Worm (Caenorhabditis elegans) whole organism, late embryonic: ENCODE data around the gene nlp-71.

Experiments used
- C08G9.2 ChIP-seq: sonication (generic microtip); optimal IDR thresholded peaks from 2 replicates; lab custom pipeline; 2016; ENCODE audit warnings: mild to moderate bottlenecking, missing genetic modification characterization, moderate library complexity, missing compliant biosample characterization
- F13H6.1 ChIP-seq: sonication (generic microtip); optimal IDR thresholded peaks from 2 replicates; lab custom pipeline; 2016; ENCODE audit warnings: missing genetic modification characterization, missing compliant biosample characterization
- K02D7.2 ChIP-seq: sonication (generic microtip); optimal IDR thresholded peaks from 2 replicates; lab custom pipeline; 2017; ENCODE audit warnings: mild to moderate bottlenecking, missing genetic modification characterization, missing compliant biosample characterization
- T23F11.4 ChIP-seq: fragments of 200-800 bp; sonication (Bioruptor generic); optimal IDR thresholded peaks from 2 replicates; lab custom pipeline; 2018; ENCODE audit warnings: mild to moderate bottlenecking, missing genetic modification characterization, missing compliant biosample characterization
- Y22D7AL.16 ChIP-seq: sonication (generic microtip); optimal IDR thresholded peaks from 2 replicates; lab custom pipeline; 2016; ENCODE audit warnings: missing genetic modification characterization, missing compliant biosample characterization
- ceh-2 ChIP-seq: sonication (generic microtip); optimal IDR thresholded peaks from 2 replicates; lab custom pipeline; 2016; ENCODE audit warnings: missing genotype, missing genetic modification characterization, missing compliant biosample characterization
- ceh-30 ChIP-seq: fragments of 150-350 bp; optimal IDR thresholded peaks from 2 replicates; lab custom pipeline; 2014; ENCODE audit warnings: missing biosample characterization, missing genetic modification characterization
- ceh-34 ChIP-seq: sonication (generic microtip); optimal IDR thresholded peaks from 2 replicates; lab custom pipeline; 2016; ENCODE audit warnings: mild to moderate bottlenecking, missing genetic modification characterization, missing compliant biosample characterization
- ceh-45 ChIP-seq: fragments of 200-800 bp; sonication (Bioruptor generic); IDR thresholded peaks from 2 replicates; pipeline ENCODE4 v1.3.6; 2022; ENCODE audit warnings: missing genetic modification reagents, missing genetic modification characterization, missing compliant biosample characterization
- dve-1 ChIP-seq: sonication (generic microtip); optimal IDR thresholded peaks from 2 replicates; lab custom pipeline; 2017; ENCODE audit warnings: antibody characterized with exemption, mild to moderate bottlenecking, missing genetic modification characterization, missing compliant biosample characterization
- eyg-1 ChIP-seq: sonication (generic microtip); optimal IDR thresholded peaks from 2 replicates; lab custom pipeline; 2016; ENCODE audit warnings: missing genotype, missing genetic modification characterization, missing compliant biosample characterization
- fkh-10 ChIP-seq: fragments of 150-350 bp; optimal IDR thresholded peaks from 2 replicates; lab custom pipeline; 2014; ENCODE audit warnings: missing biosample characterization, missing genetic modification reagents, missing genetic modification characterization
- hlh-13 ChIP-seq: fragments of 200-800 bp; sonication (Bioruptor generic); optimal IDR thresholded peaks from 2 replicates; lab custom pipeline; 2018; ENCODE audit warnings: mild to moderate bottlenecking, missing genetic modification characterization, missing compliant biosample characterization
- lin-11 ChIP-seq: fragments of 200-800 bp; sonication (Bioruptor generic); optimal IDR thresholded peaks from 2 replicates; lab custom pipeline; 2018; ENCODE audit warnings: mild to moderate bottlenecking, missing genetic modification characterization, missing compliant biosample characterization
- nhr-232 ChIP-seq: sonication (generic microtip); optimal IDR thresholded peaks from 2 replicates; lab custom pipeline; 2016; ENCODE audit warnings: missing genetic modification characterization, missing compliant biosample characterization
- npax-4 ChIP-seq: sonication (generic microtip); optimal IDR thresholded peaks from 2 replicates; lab custom pipeline; 2016; ENCODE audit warnings: missing genetic modification characterization, missing compliant biosample characterization
- pag-3 ChIP-seq: sonication (generic microtip); optimal IDR thresholded peaks from 2 replicates; lab custom pipeline; 2016; ENCODE audit warnings: missing compliant biosample characterization, missing genetic modification characterization, borderline replicate concordance
- pax-1 ChIP-seq: fragments of 150-350 bp; optimal IDR thresholded peaks from 2 replicates; lab custom pipeline; 2014; ENCODE audit warnings: missing biosample characterization, missing genetic modification characterization
- pha-2 ChIP-seq: sonication (generic microtip); optimal IDR thresholded peaks from 2 replicates; lab custom pipeline; 2017; ENCODE audit warnings: mild to moderate bottlenecking, missing genetic modification characterization, missing compliant biosample characterization
- pqm-1 ChIP-seq: sonication (generic microtip); optimal IDR thresholded peaks from 2 replicates; lab custom pipeline; 2016; ENCODE audit warnings: missing genetic modification characterization, missing compliant biosample characterization
- ref-2 ChIP-seq: sonication (generic microtip); optimal IDR thresholded peaks from 2 replicates; lab custom pipeline; 2016; ENCODE audit warnings: missing genetic modification characterization, missing compliant biosample characterization
- rnt-1 ChIP-seq: sonication (generic microtip); optimal IDR thresholded peaks from 2 replicates; lab custom pipeline; 2016; ENCODE audit warnings: missing genetic modification characterization, missing compliant biosample characterization
- ttx-3 ChIP-seq: sonication (generic microtip); optimal IDR thresholded peaks from 2 replicates; lab custom pipeline; 2016; ENCODE audit warnings: missing genetic modification reagents, missing genetic modification characterization, missing compliant biosample characterization
- unc-42 ChIP-seq: sonication (generic microtip); optimal IDR thresholded peaks from 2 replicates; lab custom pipeline; 2016; ENCODE audit warnings: missing genotype, missing genetic modification characterization, missing compliant biosample characterization
- unc-55 ChIP-seq: sonication (generic microtip); optimal IDR thresholded peaks from 2 replicates; lab custom pipeline; 2017; ENCODE audit warnings: missing biosample characterization, missing genetic modification reagents, missing genetic modification characterization

nlp-71 gene

ce11 chrIV:6366032-6366431 lies 47.4 kb downstream of the nlp-71 start:
- no peak for TF ChIP-seq eyg-1 (tag; lab: Kevin White, UChicago)
- TF ChIP-seq rnt-1: no peak
- TF ChIP-seq nhr-232: no peak
- peak; percentile 36 for TF ChIP-seq fkh-10 (GFP tag; lab: Kevin White, UChicago)
- peak; percentile 94 for TF ChIP-seq unc-42 (tag; lab: Kevin White, UChicago)
- TF ChIP-seq, all 69 proteins: peak for 2

- TF ChIP-seq ref-2 (no peak), unc-42 (tag; lab: Kevin White, UChicago) (no peak), pha-2 (tag; lab: Kevin White, UChicago) (no peak), dve-1 (no peak), hlh-13 (GFP tag; lab: Kevin White, UChicago) (no peak), T23F11.4 (GFP tag; lab: Kevin White, UChicago) (no peak), lin-11 (tag; lab: Kevin White, UChicago) (no peak), unc-55 (no peak), pqm-1 (tag; lab: Kevin White, UChicago) (no peak), fkh-10 (GFP tag; lab: Kevin White, UChicago) (no peak), ceh-30 (no peak), pag-3 (tag; lab: Kevin White, UChicago) (no peak), ceh-2 (tag; lab: Kevin White, UChicago) (no peak), ttx-3 (tag; lab: Kevin White, UChicago) (no peak), ceh-34 (tag; lab: Kevin White, UChicago) (no peak), K02D7.2 (no peak), ceh-45 (no peak), Y22D7AL.16 (tag; lab: Kevin White, UChicago) (no peak)
Measured at ce11 chrIV:6365045-6365444, 48.3 kb downstream of the nlp-71 start, which contains the start of gene Y73B6BL.270. Y73B6BL.270 (plus strand) TSS chrIV:6365345.

ce11 chrIV:6363604-6364003 lies 49.8 kb downstream of the nlp-71 start:
- TF ChIP-seq npax-4 (tag; lab: Kevin White, UChicago) (no peak), pax-1 (tag; lab: Kevin White, UChicago) (no peak), unc-42 (tag; lab: Kevin White, UChicago) (peak; percentile 90)
- TF ChIP-seq, all 69 proteins: peak for 1

ce11 chrIV:6361668-6362067 lies 51.7 kb downstream of the nlp-71 start, which contains the start of gene Y73B6BL.47:
Y73B6BL.47 (plus strand) TSS chrIV:6361968.
- TF ChIP-seq T23F11.4 (GFP tag; lab: Kevin White, UChicago) (no peak), C08G9.2 (tag; lab: Kevin White, UChicago) (no peak), unc-42 (tag; lab: Kevin White, UChicago) (peak; percentile 13), F13H6.1 (tag; lab: Kevin White, UChicago) (no peak)
